Worm (Caenorhabditis elegans) whole organism, L1 larva: ENCODE measurements around the gene C04G6.6.

Experiments
- C04F5.9 ChIP-seq: sonication (generic microtip); optimal IDR thresholded peaks from 2 replicates; lab custom pipeline; 2016; ENCODE audit warnings: missing genetic modification characterization, missing compliant biosample characterization
- C34B4.2 ChIP-seq: sonication (generic microtip); optimal IDR thresholded peaks from 2 replicates; lab custom pipeline; 2017; ENCODE audit warnings: mild to moderate bottlenecking, missing genetic modification characterization, missing compliant biosample characterization
- F16B12.6 ChIP-seq: fragments of 150-350 bp; optimal IDR thresholded peaks from 2 replicates; lab custom pipeline; 2014; ENCODE audit warnings: missing biosample characterization, missing genetic modification characterization
- Y116A8C.19 ChIP-seq: sonication (generic microtip); optimal IDR thresholded peaks from 2 replicates; lab custom pipeline; 2016; ENCODE audit warnings: missing compliant biosample characterization, missing genetic modification characterization, borderline replicate concordance
- aha-1 ChIP-seq: fragments of 150-350 bp; optimal IDR thresholded peaks from 2 replicates; lab custom pipeline; 2014; ENCODE audit warnings: missing biosample characterization, missing genetic modification characterization
- ama-1 ChIP-seq: fragments of 150-350 bp; optimal IDR thresholded peaks from 2 replicates; lab custom pipeline; 2014
- blmp-1 ChIP-seq: fragments of 150-350 bp; optimal IDR thresholded peaks from 2 replicates; lab custom pipeline; 2014; ENCODE audit warnings: missing biosample characterization, missing genetic modification characterization
- ceh-63 ChIP-seq: fragments of 200-800 bp; sonication (Bioruptor generic); optimal IDR thresholded peaks from 2 replicates; lab custom pipeline; 2018; ENCODE audit warnings: mild to moderate bottlenecking, missing genetic modification characterization, missing compliant biosample characterization
- ceh-8 ChIP-seq: fragments of 200-800 bp; sonication (Bioruptor generic); optimal IDR thresholded peaks from 2 replicates; lab custom pipeline; 2018; ENCODE audit warnings: mild to moderate bottlenecking, missing genetic modification characterization, moderate library complexity, missing compliant biosample characterization
- ceh-82 ChIP-seq, 3 experiments: fragments of 150-350 bp in 1 of 3; sonication (generic microtip) in 2 of 3; optimal IDR thresholded peaks; 2 replicates each; lab custom pipeline; 2014 to 2017; ENCODE audit warnings: missing biosample characterization in 3 of 3, missing genetic modification characterization in 3 of 3
- ces-1 ChIP-seq: fragments of 150-350 bp; optimal IDR thresholded peaks from 2 replicates; lab custom pipeline; 2014; ENCODE audit warnings: missing biosample characterization, missing genetic modification reagents, missing genetic modification characterization
- dpl-1 ChIP-seq, 3 experiments: fragments of 150-350 bp in 2 of 3; sonication (generic microtip) in 1 of 3; optimal IDR thresholded peaks; 2 replicates each; lab custom pipeline; 2014 to 2017; ENCODE audit warnings: missing biosample characterization in 3 of 3, missing genetic modification characterization in 3 of 3, missing genetic modification reagents in 3 of 3
- dsc-1 ChIP-seq: sonication (generic microtip); optimal IDR thresholded peaks from 2 replicates; lab custom pipeline; 2016; ENCODE audit warnings: mild to moderate bottlenecking, missing genetic modification characterization, missing compliant biosample characterization
- efl-1 ChIP-seq, 4 experiments: fragments of 150-350 bp; optimal IDR thresholded peaks in 3 of 4; peaks in 1 of 4; 1 replicate in 1 of 4; 2 replicates in 3 of 4; lab custom pipeline; 2014; ENCODE audit warnings: missing biosample characterization in 2 of 4, missing genetic modification characterization in 2 of 4, missing genetic modification reagents in 2 of 4
- efl-3 ChIP-seq: fragments of 200-800 bp; sonication (Bioruptor generic); optimal IDR thresholded peaks from 2 replicates; lab custom pipeline; 2018; ENCODE audit warnings: mild to moderate bottlenecking, missing genetic modification characterization, missing compliant biosample characterization
- elt-2 ChIP-seq: sonication (generic microtip); optimal IDR thresholded peaks from 2 replicates; lab custom pipeline; 2016; ENCODE audit warnings: missing genetic modification characterization, mild to moderate bottlenecking, inconsistent platforms, missing compliant biosample characterization, missing genetic modification reagents
- ets-5 ChIP-seq: fragments of 200-800 bp; sonication (Bioruptor generic); IDR thresholded peaks from 2 replicates; pipeline ENCODE4 v1.3.6; 2022; ENCODE audit warnings: missing genetic modification characterization, missing compliant biosample characterization
- fkh-10 ChIP-seq: sonication (generic microtip); optimal IDR thresholded peaks from 2 replicates; lab custom pipeline; 2017; ENCODE audit warnings: missing biosample characterization, missing genetic modification reagents, missing genetic modification characterization
- fkh-4 ChIP-seq: sonication (generic microtip); optimal IDR thresholded peaks from 2 replicates; lab custom pipeline; 2016; ENCODE audit warnings: missing compliant biosample characterization, missing genetic modification characterization, borderline replicate concordance
- fkh-8 ChIP-seq: sonication (generic microtip); optimal IDR thresholded peaks from 2 replicates; lab custom pipeline; 2016; ENCODE audit warnings: mild to moderate bottlenecking, missing genetic modification characterization, missing compliant biosample characterization
- jun-1 ChIP-seq: fragments of 150-350 bp; optimal IDR thresholded peaks from 2 replicates; lab custom pipeline; 2014; ENCODE audit warnings: missing biosample characterization, missing genetic modification reagents, missing genetic modification characterization
- lin-14 ChIP-seq: fragments of 200-800 bp; sonication (Bioruptor generic); optimal IDR thresholded peaks from 2 replicates; lab custom pipeline; 2018; ENCODE audit warnings: mild to moderate bottlenecking, missing genetic modification characterization, moderate library complexity, missing compliant biosample characterization
- lin-39 ChIP-seq: fragments of 150-350 bp; optimal IDR thresholded peaks from 2 replicates; lab custom pipeline; 2014; ENCODE audit warnings: missing biosample characterization, missing genetic modification reagents, missing genetic modification characterization
- lsy-2 ChIP-seq, 2 experiments: fragments of 150-350 bp; optimal IDR thresholded peaks; 2 replicates each; lab custom pipeline; 2014; ENCODE audit warnings: missing biosample characterization in 2 of 2, missing genetic modification characterization in 2 of 2
- mab-9 ChIP-seq: fragments of 200-800 bp; sonication (Bioruptor generic); IDR thresholded peaks from 2 replicates; pipeline ENCODE4 v1.3.6; 2022; ENCODE audit warnings: missing genetic modification reagents, missing genetic modification characterization, missing compliant biosample characterization
- mdl-1 ChIP-seq, 2 experiments: fragments of 150-350 bp; optimal IDR thresholded peaks; 2 replicates each; lab custom pipeline; 2014 to 2017; ENCODE audit warnings: missing biosample characterization in 2 of 2, missing genetic modification characterization in 2 of 2, inconsistent platforms in 1 of 2
- mef-2 ChIP-seq: fragments of 150-350 bp; optimal IDR thresholded peaks from 2 replicates; lab custom pipeline; 2014; ENCODE audit warnings: missing biosample characterization, missing genetic modification characterization
- nhr-12 ChIP-seq: sonication (generic microtip); optimal IDR thresholded peaks from 2 replicates; lab custom pipeline; 2017; ENCODE audit warnings: missing biosample characterization, missing genetic modification characterization
- nhr-19 ChIP-seq: fragments of 200-800 bp; sonication (Bioruptor generic); conservative IDR thresholded peaks from 2 replicates; pipeline ENCODE4 v1.3.6; 2022; ENCODE audit warnings: missing genetic modification characterization, missing compliant biosample characterization
- nhr-20 ChIP-seq: sonication (generic microtip); optimal IDR thresholded peaks from 2 replicates; lab custom pipeline; 2016; ENCODE audit warnings: mild to moderate bottlenecking, missing genetic modification characterization, missing compliant biosample characterization
- nhr-237 ChIP-seq: fragments of 150-350 bp; optimal IDR thresholded peaks from 2 replicates; lab custom pipeline; 2014; ENCODE audit warnings: missing biosample characterization, missing genetic modification characterization
- nhr-47 ChIP-seq: sonication (generic microtip); optimal IDR thresholded peaks from 2 replicates; lab custom pipeline; 2016; ENCODE audit warnings: mild to moderate bottlenecking, missing genetic modification characterization, moderate library complexity, missing compliant biosample characterization
- nhr-71 ChIP-seq: sonication (generic microtip); optimal IDR thresholded peaks from 2 replicates; lab custom pipeline; 2016; ENCODE audit warnings: mild to moderate bottlenecking, missing genetic modification characterization, moderate library complexity, missing compliant biosample characterization
- nhr-76 ChIP-seq: sonication (generic microtip); optimal IDR thresholded peaks from 2 replicates; lab custom pipeline; 2017; ENCODE audit warnings: missing biosample characterization, missing genetic modification characterization
- nhr-77 ChIP-seq: fragments of 150-350 bp; optimal IDR thresholded peaks from 2 replicates; lab custom pipeline; 2014; ENCODE audit warnings: missing biosample characterization, missing genetic modification characterization
- nhr-85 ChIP-seq: sonication (generic microtip); peaks from one replicate; lab custom pipeline; 2016; ENCODE audit warnings: missing genetic modification characterization, inconsistent platforms, missing compliant biosample characterization
- pag-3 ChIP-seq: sonication (generic microtip); optimal IDR thresholded peaks from 2 replicates; lab custom pipeline; 2017; ENCODE audit warnings: missing genetic modification characterization, mild to moderate bottlenecking, missing compliant biosample characterization, antibody characterized with exemption, borderline replicate concordance; ENCODE audit not compliant: insufficient read depth
- skn-1 ChIP-seq: fragments of 150-350 bp; optimal IDR thresholded peaks from 2 replicates; lab custom pipeline; 2014; ENCODE audit warnings: missing biosample characterization, missing genetic modification characterization
- snpc-4 ChIP-seq: fragments of 150-350 bp; optimal IDR thresholded peaks from 2 replicates; lab custom pipeline; 2014; ENCODE audit warnings: missing biosample characterization, missing genetic modification characterization
- sox-4 ChIP-seq: sonication (generic microtip); optimal IDR thresholded peaks from 2 replicates; lab custom pipeline; 2016; ENCODE audit warnings: missing genetic modification characterization, missing compliant biosample characterization
- sup-37 ChIP-seq: fragments of 200-800 bp; sonication (Bioruptor generic); optimal IDR thresholded peaks from 2 replicates; lab custom pipeline; 2018; ENCODE audit warnings: mild to moderate bottlenecking, missing genetic modification characterization, missing compliant biosample characterization
- tlp-1 ChIP-seq: fragments of 150-350 bp; optimal IDR thresholded peaks from 2 replicates; lab custom pipeline; 2014; ENCODE audit warnings: missing biosample characterization, missing genetic modification characterization
- unc-130 ChIP-seq: fragments of 150-350 bp; optimal IDR thresholded peaks from 2 replicates; lab custom pipeline; 2017; ENCODE audit warnings: missing biosample characterization, missing genetic modification characterization, inconsistent platforms
- unc-30 ChIP-seq: sonication (generic microtip); optimal IDR thresholded peaks from 2 replicates; lab custom pipeline; 2017; ENCODE audit warnings: missing biosample characterization, missing genetic modification characterization
- unc-62 ChIP-seq: fragments of 150-350 bp; optimal IDR thresholded peaks from 2 replicates; lab custom pipeline; 2014; ENCODE audit warnings: missing biosample characterization, missing genetic modification reagents, missing genetic modification characterization
- vab-15 ChIP-seq: sonication (generic microtip); optimal IDR thresholded peaks from 2 replicates; lab custom pipeline; 2017; ENCODE audit warnings: missing genotype, mild to moderate bottlenecking, missing genetic modification characterization, missing compliant biosample characterization
- zag-1 ChIP-seq: fragments of 150-350 bp; optimal IDR thresholded peaks from 2 replicates; lab custom pipeline; 2014; ENCODE audit warnings: missing biosample characterization, missing genetic modification characterization
- ztf-4 ChIP-seq: fragments of 150-350 bp; optimal IDR thresholded peaks from 2 replicates; lab custom pipeline; 2014; ENCODE audit warnings: missing biosample characterization, missing genetic modification characterization

C04G6.6 gene

ce11 chrII:5061794-5062368, 37.7 kb downstream of the C04G6.6 start, which contains the start of gene smc-5 (continued):
- no peak for TF ChIP-seq aha-1
- peak in 2 of 3 experiments; percentile 37 to 79 for TF ChIP-seq ceh-82 (tag; optimal IDR thresholded peaks at IDR 0.05; lab: Kevin White, UChicago)
- TF ChIP-seq Y116A8C.19 (tag; lab: Kevin White, UChicago) = no peak
- no peak for TF ChIP-seq C34B4.2 (tag; lab: Kevin White, UChicago)
- TF ChIP-seq fkh-10 = peak; percentile 24
- no peak for TF ChIP-seq unc-62 (GFP tag; lab: Kevin White, UChicago)
- TF ChIP-seq efl-3 (GFP tag; lab: Kevin White, UChicago) = no peak
- TF ChIP-seq nhr-19 (GFP tag; lab: Robert Waterston, UW) = peak; percentile 56
- peak; percentile 62 for TF ChIP-seq nhr-77 (tag; lab: Kevin White, UChicago)
- peak; percentile 32 for TF ChIP-seq jun-1 (tag; lab: Kevin White, UChicago)
- no peak for TF ChIP-seq zag-1 (tag; lab: Kevin White, UChicago)
- TF ChIP-seq lsy-2 (tag; optimal IDR thresholded peaks at IDR 0.05; lab: Kevin White, UChicago) = peak; percentile 71 to 94
- TF ChIP-seq mab-9 (GFP tag; lab: Robert Waterston, UW) = no peak
- TF ChIP-seq fkh-4 = no peak
- no peak for TF ChIP-seq pag-3 (tag; lab: Kevin White, UChicago)
- peak; percentile 39 for TF ChIP-seq dsc-1 (tag; lab: Kevin White, UChicago)
- TF ChIP-seq lin-14 (GFP tag; lab: Kevin White, UChicago) = peak; percentile 69
- TF ChIP-seq C04F5.9 (tag; lab: Kevin White, UChicago) = no peak
- TF ChIP-seq sox-4 (tag; lab: Kevin White, UChicago) = peak; percentile 16
- TF ChIP-seq nhr-47 (tag; lab: Kevin White, UChicago) = peak; percentile 73
- peak; percentile 69 for TF ChIP-seq nhr-85 (tag; lab: Kevin White, UChicago)
- TF ChIP-seq nhr-71 (tag; lab: Kevin White, UChicago) = peak; percentile 75
- no peak for TF ChIP-seq ceh-63 (GFP tag; lab: Kevin White, UChicago)
- peak; percentile 60 for TF ChIP-seq vab-15 (tag; lab: Kevin White, UChicago)
- peak; percentile 45 for TF ChIP-seq unc-130 (tag; lab: Kevin White, UChicago)
- TF ChIP-seq nhr-20 (tag; lab: Kevin White, UChicago) = peak; percentile 66
- TF ChIP-seq mef-2 (tag; lab: Kevin White, UChicago) = peak; percentile 51
- TF ChIP-seq lin-39 (tag; lab: Kevin White, UChicago) = no peak
- no peak for TF ChIP-seq ztf-4 (tag; lab: Kevin White, UChicago)
- peak in 1 of 2 experiments; percentile 42 for TF ChIP-seq mdl-1 (tag; optimal IDR thresholded peaks at IDR 0.05; lab: Kevin White, UChicago)
- TF ChIP-seq nhr-76 = no peak
- no peak for TF ChIP-seq ces-1
- TF ChIP-seq skn-1 (tag; lab: Kevin White, UChicago) = peak; percentile 89
- no peak for TF ChIP-seq ceh-8 (GFP tag; lab: Kevin White, UChicago)
- no peak for TF ChIP-seq nhr-12
- TF ChIP-seq tlp-1 (tag; lab: Kevin White, UChicago) = no peak
- no peak for TF ChIP-seq ama-1 (lab: Kevin White, UChicago)
- TF ChIP-seq dpl-1 (GFP tag; optimal IDR thresholded peaks at IDR 0.05; lab: Kevin White, UChicago) = peak; percentile 82 to 91 (median 84)

- no peak for TF ChIP-seq nhr-237 (tag; lab: Kevin White, UChicago)
- no peak for TF ChIP-seq ceh-8 (GFP tag; lab: Kevin White, UChicago)
- TF ChIP-seq blmp-1 = no peak
- no peak for TF ChIP-seq sup-37 (GFP tag; lab: Kevin White, UChicago)
- no peak for TF ChIP-seq nhr-71 (tag; lab: Kevin White, UChicago)
- no peak for TF ChIP-seq mef-2 (tag; lab: Kevin White, UChicago)
- no peak for TF ChIP-seq unc-30
- no peak for TF ChIP-seq tlp-1 (tag; lab: Kevin White, UChicago)
- no peak for TF ChIP-seq F16B12.6 (tag; lab: Kevin White, UChicago)
- no peak for TF ChIP-seq fkh-10
- TF ChIP-seq ets-5 (GFP tag; lab: Robert Waterston, UW) = no peak
- no peak for TF ChIP-seq fkh-8 (tag; lab: Kevin White, UChicago)
- TF ChIP-seq ceh-82 (tag; optimal IDR thresholded peaks at IDR 0.05; lab: Kevin White, UChicago) = no peak
- no peak for TF ChIP-seq elt-2 (tag; lab: Kevin White, UChicago)
- no peak for TF ChIP-seq efl-1 (optimal IDR thresholded peaks at IDR 0.05; lab: Kevin White, UChicago)
- TF ChIP-seq efl-1 (GFP tag; optimal IDR thresholded peaks at IDR 0.05 in 1 of 2; lab: Kevin White, UChicago) = no peak
- no peak for TF ChIP-seq lin-14 (GFP tag; lab: Kevin White, UChicago)
- no peak for TF ChIP-seq dsc-1 (tag; lab: Kevin White, UChicago)
- TF ChIP-seq snpc-4 (tag; lab: Kevin White, UChicago) = no peak
- no peak for TF ChIP-seq jun-1 (tag; lab: Kevin White, UChicago)
- TF ChIP-seq, all 84 proteins: peak for 0
These were observed 38.8 kb downstream of the C04G6.6 start, which contains the start of gene pho-12 for ce11 chrII:5060719-5061118. Gene pho-12 (minus strand): TSS chrII:5060819.
